Worm (Caenorhabditis elegans) whole organism, L3 larva: ENCODE measurements around the gene clec-5.

ENCODE experiments used
- egl-27 ChIP-seq: sonication (generic microtip); optimal IDR thresholded peaks from 4 replicates; lab custom pipeline; 2017; ENCODE audit warnings: missing biosample characterization, missing genetic modification reagents, missing genetic modification characterization
- nhr-77 ChIP-seq: fragments of 150-350 bp; optimal IDR thresholded peaks from 2 replicates; lab custom pipeline; 2014; ENCODE audit warnings: missing biosample characterization, missing genetic modification characterization
- unc-39 ChIP-seq: sonication (generic microtip); optimal IDR thresholded peaks from 4 replicates; lab custom pipeline; 2017; ENCODE audit warnings: missing biosample characterization, missing genetic modification characterization
- ztf-11 ChIP-seq: fragments of 150-350 bp; optimal IDR thresholded peaks from 2 replicates; lab custom pipeline; 2014; ENCODE audit warnings: missing biosample characterization, missing genetic modification characterization
- ztf-4 ChIP-seq: fragments of 150-350 bp; optimal IDR thresholded peaks from 2 replicates; lab custom pipeline; 2014; ENCODE audit warnings: missing biosample characterization, missing genetic modification characterization

ce11 chrIII:4903784-4904183 lies 20.4 kb upstream of the clec-5 start, which contains the start of gene kbp-2:
- TF ChIP-seq nhr-77 (tag; lab: Kevin White, UChicago) (no peak), ztf-4 (tag; lab: Kevin White, UChicago) (no peak), ztf-11 (no peak), egl-27 (tag; lab: Kevin White, UChicago) (no peak), unc-39 (no peak)
